Worm (Caenorhabditis elegans) whole organism, late embryonic: ENCODE results near the gene F44G3.7.

Experiments used
- ama-1 ChIP-seq: fragments of 150-350 bp; optimal IDR thresholded peaks from 2 replicates; lab custom pipeline; 2014
- ceh-30 ChIP-seq: fragments of 150-350 bp; optimal IDR thresholded peaks from 2 replicates; lab custom pipeline; 2014; ENCODE audit warnings: missing biosample characterization, missing genetic modification characterization
- dmd-4 ChIP-seq: sonication (generic microtip); optimal IDR thresholded peaks from 2 replicates; lab custom pipeline; 2016; ENCODE audit warnings: borderline replicate concordance, missing genetic modification characterization, missing compliant biosample characterization
- elt-2 ChIP-seq: sonication (generic microtip); optimal IDR thresholded peaks from 2 replicates; lab custom pipeline; 2016; ENCODE audit warnings: missing genetic modification reagents, missing genetic modification characterization, missing compliant biosample characterization
- ets-4 ChIP-seq: sonication (generic microtip); optimal IDR thresholded peaks from 2 replicates; lab custom pipeline; 2016; ENCODE audit warnings: missing genetic modification characterization, missing compliant biosample characterization
- fkh-10 ChIP-seq: fragments of 150-350 bp; optimal IDR thresholded peaks from 2 replicates; lab custom pipeline; 2014; ENCODE audit warnings: missing biosample characterization, missing genetic modification reagents, missing genetic modification characterization
- hlh-6 ChIP-seq: sonication (generic microtip); optimal IDR thresholded peaks from 2 replicates; lab custom pipeline; 2016; ENCODE audit warnings: missing genotype, missing genetic modification characterization, missing compliant biosample characterization
- lim-6 ChIP-seq: sonication (generic microtip); optimal IDR thresholded peaks from 2 replicates; lab custom pipeline; 2016; ENCODE audit warnings: missing genetic modification characterization, missing compliant biosample characterization
- mec-3 ChIP-seq: sonication (generic microtip); optimal IDR thresholded peaks from 2 replicates; lab custom pipeline; 2016; ENCODE audit warnings: borderline replicate concordance, missing genetic modification characterization, missing compliant biosample characterization
- pqm-1 ChIP-seq: sonication (generic microtip); optimal IDR thresholded peaks from 2 replicates; lab custom pipeline; 2016; ENCODE audit warnings: missing genetic modification characterization, missing compliant biosample characterization
- ref-2 ChIP-seq: sonication (generic microtip); optimal IDR thresholded peaks from 2 replicates; lab custom pipeline; 2016; ENCODE audit warnings: missing genetic modification characterization, missing compliant biosample characterization
- unc-3 ChIP-seq, 2 experiments: fragments of 200-800 bp in 1 of 2; sonication (Bioruptor generic) in 1 of 2; sonication (generic microtip) in 1 of 2; conservative IDR thresholded peaks in 1 of 2; optimal IDR thresholded peaks in 1 of 2; 2 replicates each; pipeline versions ENCODE4 v1.3.6 to Lab custom; 2016 to 2022; ENCODE audit warnings: missing compliant biosample characterization in 2 of 2, missing genetic modification characterization in 2 of 2, missing genetic modification reagents in 1 of 2
- unc-42 ChIP-seq: sonication (generic microtip); optimal IDR thresholded peaks from 2 replicates; lab custom pipeline; 2016; ENCODE audit warnings: missing genotype, missing genetic modification characterization, missing compliant biosample characterization

- TF ChIP-seq elt-2 (no peak), ets-4 (tag; lab: Kevin White, UChicago) (no peak), unc-42 (no peak), ceh-30 (no peak), pqm-1 (tag; lab: Kevin White, UChicago) (no peak), dmd-4 (tag; lab: Kevin White, UChicago) (no peak), ama-1 (lab: Kevin White, UChicago) (no peak), lim-6 (tag; lab: Kevin White, UChicago) (no peak), ref-2 (no peak), fkh-10 (GFP tag; lab: Kevin White, UChicago) (no peak), hlh-6 (tag; lab: Kevin White, UChicago) (no peak), unc-3 (GFP tag; conservative IDR thresholded peaks at IDR 0.05; lab: Robert Waterston, UW) (no peak), unc-3 (tag; optimal IDR thresholded peaks at IDR 0.05; lab: Kevin White, UChicago) (no peak), mec-3 (tag; lab: Kevin White, UChicago) (no peak)
These were observed 46.4 kb upstream of the F44G3.7 start, which contains the start of gene srz-14 for ce11 chrV:16183357-16183756.
